Fruit fly (Drosophila melanogaster) whole organism, embryonic: ENCODE results near the gene Hexim.

Source experiments
- Antp ChIP-seq: fragments of 200-800 bp; sonication (Bioruptor generic); optimal IDR thresholded peaks from 3 replicates; lab custom pipeline; 2016; ENCODE audit warnings: missing biosample characterization, missing genetic modification characterization
- CG10366 ChIP-seq: fragments of 200-800 bp; sonication (Bioruptor generic); IDR thresholded peaks from 2 replicates; pipeline ENCODE4 v1.3.6; 2022; ENCODE audit warnings: missing biosample characterization, missing genetic modification characterization
- CG10654 ChIP-seq: fragments of 200-800 bp; sonication (Bioruptor generic); optimal IDR thresholded peaks from 2 replicates; lab custom pipeline; 2016; ENCODE audit warnings: missing biosample characterization, missing genetic modification characterization
- CG14441 ChIP-seq: fragments of 200-800 bp; sonication (Bioruptor generic); IDR thresholded peaks from 2 replicates; pipeline ENCODE4 v1.3.6; 2022; ENCODE audit warnings: missing biosample characterization, missing genetic modification characterization
- CG18262 ChIP-seq: fragments of 200-800 bp; optimal IDR thresholded peaks from 3 replicates; lab custom pipeline; 2019; ENCODE audit warnings: missing biosample characterization, mild to moderate bottlenecking, missing genetic modification characterization, moderate library complexity
- CG18619 ChIP-seq: fragments of 200-800 bp; sonication (Bioruptor generic); optimal IDR thresholded peaks from 3 replicates; lab custom pipeline; 2017; ENCODE audit warnings: missing biosample characterization, mild to moderate bottlenecking, missing genetic modification characterization
- CG2120 ChIP-seq: fragments of 200-800 bp; sonication (Bioruptor generic); optimal IDR thresholded peaks from 3 replicates; lab custom pipeline; 2016; ENCODE audit warnings: missing biosample characterization, missing genetic modification characterization
- CG2199 ChIP-seq: fragments of 200-800 bp; sonication (Bioruptor generic); IDR thresholded peaks from 3 replicates; pipeline ENCODE4 v1.3.6; 2022; ENCODE audit warnings: missing biosample characterization, missing genetic modification characterization
- CG2202 ChIP-seq: fragments of 200-800 bp; sonication (Bioruptor generic); optimal IDR thresholded peaks from 2 replicates; lab custom pipeline; 2018; ENCODE audit warnings: missing biosample characterization, mild to moderate bottlenecking, missing genetic modification characterization
- CG31224 ChIP-seq: fragments of 200-800 bp; sonication (Bioruptor generic); IDR thresholded peaks from 2 replicates; pipeline ENCODE4 v1.3.6; 2022; ENCODE audit warnings: missing biosample characterization, missing genetic modification characterization
- CG3281 ChIP-seq: fragments of 200-800 bp; sonication (Bioruptor generic); optimal IDR thresholded peaks from 3 replicates; lab custom pipeline; 2017; ENCODE audit warnings: missing biosample characterization, mild to moderate bottlenecking, missing genetic modification characterization
- CG4404 ChIP-seq: fragments of 200-800 bp; sonication (Bioruptor generic); IDR thresholded peaks from 2 replicates; pipeline ENCODE4 v1.3.6; 2022; ENCODE audit warnings: missing biosample characterization, missing genetic modification characterization
- CG6654 ChIP-seq: fragments of 200-800 bp; sonication (Bioruptor generic); optimal IDR thresholded peaks from 2 replicates; lab custom pipeline; 2017; ENCODE audit warnings: missing biosample characterization, mild to moderate bottlenecking, missing genetic modification characterization
- CG6765 ChIP-seq: fragments of 200-800 bp; sonication (Bioruptor generic); optimal IDR thresholded peaks from 3 replicates; lab custom pipeline; 2017; ENCODE audit warnings: missing biosample characterization, mild to moderate bottlenecking, missing genetic modification characterization
- CG6813 ChIP-seq: fragments of 200-800 bp; sonication (Bioruptor generic); optimal IDR thresholded peaks from 2 replicates; lab custom pipeline; 2017; ENCODE audit warnings: missing biosample characterization, missing genetic modification characterization, mild to moderate bottlenecking, moderate library complexity, missing genetic modification reagents
- CG7357 ChIP-seq: fragments of 200-800 bp; sonication (Bioruptor generic); IDR thresholded peaks from 3 replicates; pipeline ENCODE4 v1.3.6; 2022; ENCODE audit warnings: missing biosample characterization, missing genetic modification characterization
- CG7987 ChIP-seq: fragments of 200-800 bp; sonication (Bioruptor generic); optimal IDR thresholded peaks from 2 replicates; lab custom pipeline; 2018; ENCODE audit warnings: missing biosample characterization, mild to moderate bottlenecking, missing genetic modification characterization, moderate library complexity
- CG8765 ChIP-seq: fragments of 200-800 bp; sonication (Bioruptor generic); IDR thresholded peaks from 2 replicates; pipeline ENCODE4 v1.3.6; 2022; ENCODE audit warnings: missing biosample characterization, missing genetic modification characterization
- CG9876 ChIP-seq: fragments of 200-800 bp; sonication (Bioruptor generic); optimal IDR thresholded peaks from 2 replicates; lab custom pipeline; 2016; ENCODE audit warnings: missing biosample characterization, missing genetic modification characterization
- E2f2 ChIP-seq: fragments of 200-800 bp; sonication (Bioruptor generic); IDR thresholded peaks from 2 replicates; pipeline ENCODE4 v1.3.6; 2022; ENCODE audit warnings: missing biosample characterization, missing genetic modification characterization
- H2.0 ChIP-seq: fragments of 200-800 bp; sonication (Bioruptor generic); IDR thresholded peaks from 2 replicates; pipeline ENCODE4 v1.3.6; 2022; ENCODE audit warnings: missing biosample characterization, missing genetic modification characterization
- Lhr ChIP-seq: fragments of 200-800 bp; sonication (Bioruptor generic); optimal IDR thresholded peaks from 3 replicates; lab custom pipeline; 2017; ENCODE audit warnings: mild to moderate bottlenecking, missing biosample characterization, missing genetic modification reagents, missing genetic modification characterization
- MTF-1 ChIP-seq: fragments of 200-800 bp; sonication (Bioruptor generic); optimal IDR thresholded peaks from 2 replicates; lab custom pipeline; 2018; ENCODE audit warnings: missing biosample characterization, mild to moderate bottlenecking, missing genetic modification characterization, borderline replicate concordance
- Nf-YA ChIP-seq: fragments of 200-800 bp; sonication (Bioruptor generic); IDR thresholded peaks from 2 replicates; pipeline ENCODE4 v1.3.6; 2022; ENCODE audit warnings: missing biosample characterization, missing genetic modification characterization
- NfI ChIP-seq: fragments of 200-800 bp; sonication (Bioruptor generic); optimal IDR thresholded peaks from 3 replicates; lab custom pipeline; 2018; ENCODE audit warnings: missing biosample characterization, mild to moderate bottlenecking, missing genetic modification characterization, moderate library complexity
- YL-1 ChIP-seq: fragments of 200-800 bp; sonication (Bioruptor generic); optimal IDR thresholded peaks from 3 replicates; lab custom pipeline; 2017; ENCODE audit warnings: missing biosample characterization, mild to moderate bottlenecking, missing genetic modification characterization
- aop ChIP-seq: fragments of 200-800 bp; sonication (Bioruptor generic); IDR thresholded peaks from 2 replicates; pipeline ENCODE4 v1.3.6; 2022; ENCODE audit warnings: missing biosample characterization, missing genetic modification characterization
- btn ChIP-seq: fragments of 200-800 bp; sonication (Bioruptor generic); optimal IDR thresholded peaks from 2 replicates; lab custom pipeline; 2016; ENCODE audit warnings: missing biosample characterization, missing genetic modification characterization
- croc ChIP-seq: fragments of 200-800 bp; sonication (Bioruptor generic); conservative IDR thresholded peaks from 3 replicates; pipeline ENCODE4 v1.3.6; 2022; ENCODE audit warnings: missing biosample characterization, missing genetic modification characterization
- fd96Cb ChIP-seq: fragments of 200-800 bp; sonication (Bioruptor generic); optimal IDR thresholded peaks from 2 replicates; lab custom pipeline; 2018; ENCODE audit warnings: missing biosample characterization, mild to moderate bottlenecking, missing genetic modification characterization, moderate library complexity
- ftz-f1 ChIP-seq: fragments of 200-800 bp; sonication (Bioruptor generic); optimal IDR thresholded peaks from 2 replicates; lab custom pipeline; 2016; ENCODE audit warnings: missing biosample characterization, missing genetic modification characterization
- gcm ChIP-seq: fragments of 200-800 bp; sonication (Bioruptor generic); optimal IDR thresholded peaks from 2 replicates; lab custom pipeline; 2019; ENCODE audit warnings: missing biosample characterization, mild to moderate bottlenecking, missing genetic modification characterization, moderate library complexity
- insv ChIP-seq, 2 experiments: fragments of 200-800 bp; sonication (Bioruptor generic); optimal IDR thresholded peaks; 3 replicates each; lab custom pipeline; 2016 to 2018; ENCODE audit warnings: missing biosample characterization in 2 of 2, missing genetic modification characterization in 2 of 2
- kni ChIP-seq: fragments of 200-800 bp; sonication (Bioruptor generic); optimal IDR thresholded peaks from 3 replicates; lab custom pipeline; 2017; ENCODE audit warnings: mild to moderate bottlenecking, missing biosample characterization, missing genetic modification reagents, missing genetic modification characterization
- nom ChIP-seq: fragments of 200-800 bp; sonication (Bioruptor generic); optimal IDR thresholded peaks from 2 replicates; lab custom pipeline; 2017; ENCODE audit warnings: missing biosample characterization, missing genetic modification characterization, mild to moderate bottlenecking, moderate library complexity, missing genetic modification reagents
- onecut ChIP-seq: fragments of 200-800 bp; sonication (Bioruptor generic); IDR thresholded peaks from 2 replicates; pipeline ENCODE4 v1.3.6; 2022; ENCODE audit warnings: missing biosample characterization, missing genetic modification characterization
- org-1 ChIP-seq: fragments of 200-800 bp; sonication (Bioruptor generic); optimal IDR thresholded peaks from 2 replicates; lab custom pipeline; 2017; ENCODE audit warnings: missing biosample characterization, missing genetic modification characterization
- salm ChIP-seq: fragments of 200-800 bp; sonication (Bioruptor generic); optimal IDR thresholded peaks from 2 replicates; lab custom pipeline; 2018; ENCODE audit warnings: missing biosample characterization, mild to moderate bottlenecking, missing genetic modification characterization
- sens-2 ChIP-seq: fragments of 200-800 bp; sonication (Bioruptor generic); IDR thresholded peaks from 2 replicates; pipeline ENCODE4 v1.3.6; 2022; ENCODE audit warnings: missing biosample characterization, missing genetic modification characterization
- seq ChIP-seq: fragments of 200-800 bp; sonication (Bioruptor generic); IDR thresholded peaks from 2 replicates; pipeline ENCODE4 v1.3.6; 2022; ENCODE audit warnings: missing biosample characterization, missing genetic modification characterization
- sima ChIP-seq: fragments of 200-800 bp; sonication (Bioruptor generic); optimal IDR thresholded peaks from 2 replicates; lab custom pipeline; 2016; ENCODE audit warnings: missing biosample characterization, missing genetic modification characterization
- slp2 ChIP-seq: fragments of 200-800 bp; sonication (Bioruptor generic); optimal IDR thresholded peaks from 2 replicates; lab custom pipeline; 2016; ENCODE audit warnings: missing biosample characterization, missing genetic modification characterization
- sna ChIP-seq: fragments of 200-800 bp; sonication (Bioruptor generic); IDR thresholded peaks from 2 replicates; pipeline ENCODE4 v1.3.6; 2022; ENCODE audit warnings: missing biosample characterization, missing genetic modification characterization; ENCODE audit not compliant: partially characterized antibody
- sr ChIP-seq: fragments of 200-800 bp; sonication (Bioruptor generic); IDR thresholded peaks from 3 replicates; pipeline ENCODE4 v1.3.6; 2022; ENCODE audit warnings: missing biosample characterization, missing genetic modification characterization
- tio ChIP-seq: fragments of 200-800 bp; sonication (Bioruptor generic); optimal IDR thresholded peaks from 2 replicates; lab custom pipeline; 2017; ENCODE audit warnings: missing biosample characterization, missing genetic modification characterization, inconsistent platforms
- trh ChIP-seq: fragments of 200-800 bp; sonication (Bioruptor generic); optimal IDR thresholded peaks from 2 replicates; lab custom pipeline; 2016; ENCODE audit warnings: missing biosample characterization, missing genetic modification characterization
- twi ChIP-seq: fragments of 200-800 bp; optimal IDR thresholded peaks from 2 replicates; lab custom pipeline; 2019; ENCODE audit warnings: missing biosample characterization, mild to moderate bottlenecking, missing genetic modification characterization, moderate library complexity
- usp ChIP-seq: fragments of >200 bp; optimal IDR thresholded peaks from 2 replicates; lab custom pipeline; 2017; ENCODE audit warnings: missing biosample characterization, missing genetic modification characterization
- zfh1 ChIP-seq: fragments of 200-800 bp; sonication (Bioruptor generic); IDR thresholded peaks from 3 replicates; pipeline ENCODE4 v1.3.6; 2022; ENCODE audit warnings: missing biosample characterization, missing genetic modification characterization

Hexim gene

DNA sequence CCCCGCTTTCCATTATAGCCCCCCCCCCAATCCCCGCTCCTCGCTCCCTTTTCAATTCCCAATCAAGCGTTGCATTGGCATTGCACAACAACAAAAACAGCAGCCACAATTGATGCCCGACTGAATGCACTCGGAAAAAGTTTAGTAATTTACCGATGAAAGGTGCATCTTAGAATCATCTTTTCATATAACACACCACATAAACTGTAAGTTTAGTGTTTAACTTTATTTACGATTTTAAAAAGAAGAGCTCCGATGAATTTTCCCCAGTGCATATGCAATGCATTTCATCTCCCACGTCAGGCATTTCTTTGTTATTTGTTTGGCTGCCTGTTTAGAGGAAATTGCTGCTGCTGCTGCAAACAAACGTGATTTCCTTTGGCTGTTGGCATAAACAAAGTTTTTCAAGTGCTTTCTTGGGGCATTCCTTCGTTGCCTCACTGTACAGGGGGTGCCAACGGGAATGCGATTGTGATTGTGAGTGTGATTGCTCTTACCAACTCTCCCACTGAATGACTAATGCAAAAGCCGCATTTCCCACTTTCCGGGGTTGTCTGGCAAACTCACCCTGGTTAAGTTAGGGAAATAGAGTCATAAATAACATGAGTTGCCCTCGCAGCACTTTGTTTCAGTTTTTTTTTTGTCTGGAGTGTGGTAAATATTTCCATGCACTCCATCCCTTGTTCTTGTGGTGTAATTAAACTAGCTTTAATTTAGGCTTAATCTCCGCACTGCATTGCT is 33.2 kb downstream of the Hexim start (continued):
- TF ChIP-seq zfh1 (peak; percentile 91), aop (GFP tag; lab: Robert Waterston, UW) (no peak; the same call in 1 of the 2 replicates), CG6813 (GFP tag; lab: Kevin White, UChicago) (peak; percentile 41), sr (GFP tag; lab: Robert Waterston, UW) (no peak; the same call in 2 of the 3 replicates), NfI (GFP tag; lab: Kevin White, UChicago) (peak; percentile 36), CG18262 (tag; lab: Kevin White, UChicago) (peak; percentile 86), H2.0 (peak; percentile 45), croc (peak; percentile 52; the same call in 2 of the 3 replicates), tio (GFP tag; lab: Kevin White, UChicago) (peak; percentile 59), CG9876 (GFP tag; lab: Kevin White, UChicago) (peak; percentile 5), trh (GFP tag; lab: Kevin White, UChicago) (no peak), btn (GFP tag; lab: Kevin White, UChicago) (peak; percentile 61), CG31224 (GFP tag; lab: Robert Waterston, UW) (no peak), sima (GFP tag; lab: Kevin White, UChicago) (no peak), CG14441 (GFP tag; lab: Robert Waterston, UW) (peak; percentile 12; the same call in 1 of the 2 replicates), CG10366 (GFP tag; lab: Robert Waterston, UW) (peak; percentile 45; the same call in 1 of the 2 replicates), onecut (GFP tag; lab: Robert Waterston, UW) (peak; percentile 78), CG2202 (peak; percentile 75), twi (tag; lab: Kevin White, UChicago) (peak; percentile 45), Antp (GFP tag; lab: Kevin White, UChicago) (peak; percentile 69), slp2 (GFP tag; lab: Kevin White, UChicago) (peak; percentile 38), CG7987 (GFP tag; lab: Kevin White, UChicago) (peak; percentile 5), seq (no peak), fd96Cb (tag; lab: Kevin White, UChicago) (peak; percentile 82), kni (GFP tag; lab: Kevin White, UChicago) (peak; percentile 43), CG3281 (GFP tag; lab: Kevin White, UChicago) (no peak), salm (tag; lab: Kevin White, UChicago) (peak; percentile 29), Nf-YA (GFP tag; lab: Robert Waterston, UW) (peak; percentile 32; the same call in 1 of the 2 replicates), MTF-1 (GFP tag; lab: Kevin White, UChicago) (peak; percentile 42), CG4404 (GFP tag; lab: Robert Waterston, UW) (no peak), insv (GFP tag; optimal IDR thresholded peaks at IDR 0.05; lab: Kevin White, UChicago) (no peak), CG18619 (GFP tag; lab: Kevin White, UChicago) (no peak), Lhr (GFP tag; lab: Kevin White, UChicago) (peak; percentile 21), CG6765 (no peak), gcm (GFP tag; lab: Kevin White, UChicago) (peak; percentile 60), CG2199 (peak; percentile 78; the same call in 2 of the 3 replicates), org-1 (GFP tag; lab: Kevin White, UChicago) (peak; percentile 51), E2f2 (peak; percentile 36; the same call in 1 of the 2 replicates), CG8765 (GFP tag; lab: Robert Waterston, UW) (peak; percentile 32; the same call in 1 of the 2 replicates), sna (no peak), CG7357 (peak; percentile 58; the same call in 1 of the 3 replicates), CG10654 (peak; percentile 69), CG6654 (peak; percentile 44), nom (GFP tag; lab: Kevin White, UChicago) (peak; percentile 28), CG2120 (GFP tag; lab: Kevin White, UChicago) (no peak), YL-1 (GFP tag; lab: Kevin White, UChicago) (no peak), ftz-f1 (GFP tag; lab: Kevin White, UChicago) (no peak), usp (GFP tag; lab: Kevin White, UChicago) (no peak), sens-2 (GFP tag; lab: Robert Waterston, UW) (peak; percentile 41; the same call in 1 of the 2 replicates)
